Worm (Caenorhabditis elegans) whole organism, L2 larva: ENCODE data around the gene srw-95.

Experiments used
- ama-1 ChIP-seq: fragments of 150-350 bp; optimal IDR thresholded peaks from 2 replicates; lab custom pipeline; 2018; ENCODE audit warnings: inconsistent platforms
- egl-27 ChIP-seq: sonication (generic microtip); optimal IDR thresholded peaks from 3 replicates; lab custom pipeline; 2017; ENCODE audit warnings: missing biosample characterization, missing genetic modification reagents, missing genetic modification characterization
- lin-13 ChIP-seq: fragments of 150-350 bp; optimal IDR thresholded peaks from 2 replicates; lab custom pipeline; 2014; ENCODE audit warnings: missing biosample characterization, missing genetic modification reagents, missing genetic modification characterization
- lin-39 ChIP-seq: fragments of 150-350 bp; optimal IDR thresholded peaks from 2 replicates; lab custom pipeline; 2014; ENCODE audit warnings: missing biosample characterization, missing genetic modification reagents, missing genetic modification characterization
- nhr-11 ChIP-seq: fragments of 150-350 bp; optimal IDR thresholded peaks from 2 replicates; lab custom pipeline; 2014; ENCODE audit warnings: missing biosample characterization, missing genetic modification characterization
- nhr-21 ChIP-seq: fragments of 150-350 bp; optimal IDR thresholded peaks from 2 replicates; lab custom pipeline; 2014; ENCODE audit warnings: missing biosample characterization, missing genetic modification characterization
- nhr-23 ChIP-seq: fragments of 150-350 bp; optimal IDR thresholded peaks from 2 replicates; lab custom pipeline; 2014; ENCODE audit warnings: missing biosample characterization, missing genetic modification reagents, missing genetic modification characterization
- sem-4 ChIP-seq: fragments of 150-350 bp; optimal IDR thresholded peaks from 2 replicates; lab custom pipeline; 2014; ENCODE audit warnings: missing biosample characterization, missing genetic modification reagents, missing genetic modification characterization
- sma-3 ChIP-seq: sonication (generic microtip); optimal IDR thresholded peaks from 2 replicates; lab custom pipeline; 2016; ENCODE audit warnings: missing genetic modification reagents, missing genetic modification characterization, missing compliant biosample characterization
- unc-55 ChIP-seq: fragments of 150-350 bp; sonication (generic microtip); optimal IDR thresholded peaks from 3 replicates; lab custom pipeline; 2014; ENCODE audit warnings: missing biosample characterization, missing genetic modification reagents, missing genetic modification characterization
- unc-62 ChIP-seq: fragments of 150-350 bp; optimal IDR thresholded peaks from 2 replicates; lab custom pipeline; 2014; ENCODE audit warnings: missing biosample characterization, missing genetic modification reagents, missing genetic modification characterization

srw-95 gene

ce11 chrIV:4861449-4861848 lies 49.6 kb downstream of the srw-95 start, which contains the start of the genes Y17G9A.4 and str-173:
Y17G9A.4 (minus strand) TSS chrIV:4861549.
str-173 (plus strand) TSS chrIV:4861773.
- TF ChIP-seq ama-1 (no peak), unc-55 (GFP tag; lab: Kevin White, UChicago) (no peak), nhr-23 (tag; lab: Kevin White, UChicago) (no peak), sma-3 (GFP tag; lab: Kevin White, UChicago) (no peak), egl-27 (tag; lab: Kevin White, UChicago) (no peak), lin-13 (no peak), sem-4 (tag; lab: Kevin White, UChicago) (no peak), lin-39 (no peak), nhr-11 (tag; lab: Kevin White, UChicago) (no peak), unc-62 (no peak), nhr-21 (tag; lab: Kevin White, UChicago) (no peak)
